Worm (Caenorhabditis elegans) whole organism, L3 larva: ENCODE measurements around the gene spe-45.

Source experiments
- ama-1 ChIP-seq: fragments of 150-350 bp; optimal IDR thresholded peaks from 2 replicates; lab custom pipeline; 2018
- nhr-237 ChIP-seq: fragments of 150-350 bp; optimal IDR thresholded peaks from 2 replicates; lab custom pipeline; 2014; ENCODE audit warnings: missing biosample characterization, missing genetic modification characterization
- snpc-4 ChIP-seq: fragments of 150-350 bp; optimal IDR thresholded peaks from 2 replicates; lab custom pipeline; 2014; ENCODE audit warnings: missing biosample characterization, missing genetic modification characterization
- zag-1 ChIP-seq: fragments of 150-350 bp; optimal IDR thresholded peaks from 2 replicates; lab custom pipeline; 2014; ENCODE audit warnings: missing biosample characterization, missing genetic modification characterization

ce11 chrIV:12417536-12418195 lies 27.8 kb upstream of the spe-45 start, which contains the start of gene F08G5.3:
- TF ChIP-seq nhr-237 (tag; lab: Kevin White, UChicago) = no peak
- TF ChIP-seq zag-1 (tag; lab: Kevin White, UChicago) = no peak
- TF ChIP-seq ama-1 (lab: Kevin White, UChicago) = no peak
- TF ChIP-seq snpc-4 (tag; lab: Kevin White, UChicago) = no peak
